Worm (Caenorhabditis elegans) whole organism, L4 larva: ENCODE results near the gene F55B11.6.

ENCODE experiments used
- F49E8.2 ChIP-seq: sonication (generic microtip); optimal IDR thresholded peaks from 2 replicates; lab custom pipeline; 2016; ENCODE audit warnings: missing compliant biosample characterization, mild to moderate bottlenecking, missing genetic modification characterization, borderline replicate concordance
- ZK546.5 ChIP-seq, 2 experiments: sonication (generic microtip); optimal IDR thresholded peaks; 2 replicates each; lab custom pipeline; 2017; ENCODE audit warnings: missing biosample characterization in 2 of 2, missing genetic modification characterization in 2 of 2
- attf-4 ChIP-seq: sonication (generic microtip); optimal IDR thresholded peaks from 3 replicates; lab custom pipeline; 2017; ENCODE audit warnings: missing biosample characterization, missing genetic modification characterization
- mdl-1 ChIP-seq, 2 experiments: fragments of 150-350 bp in 1 of 2; sonication (generic microtip) in 1 of 2; optimal IDR thresholded peaks; 2 replicates each; lab custom pipeline; 2014 to 2017; ENCODE audit warnings: missing biosample characterization in 2 of 2, missing genetic modification characterization in 2 of 2
- nhr-237 ChIP-seq: sonication (generic microtip); optimal IDR thresholded peaks from 2 replicates; lab custom pipeline; 2017; ENCODE audit warnings: missing biosample characterization, missing genetic modification characterization
- nhr-6 ChIP-seq: fragments of 150-350 bp; optimal IDR thresholded peaks from 2 replicates; lab custom pipeline; 2014; ENCODE audit warnings: missing biosample characterization, missing genetic modification characterization
- php-3 ChIP-seq: fragments of 200-800 bp; sonication (Bioruptor generic); IDR thresholded peaks from 2 replicates; pipeline ENCODE4 v1.3.6; 2022; ENCODE audit warnings: missing genetic modification reagents, missing genetic modification characterization, missing compliant biosample characterization
- tra-1 ChIP-seq: fragments of 200-800 bp; sonication (Bioruptor generic); IDR thresholded peaks from 2 replicates; pipeline ENCODE4 v1.3.6; 2022; ENCODE audit warnings: missing genetic modification reagents, missing genetic modification characterization, missing compliant biosample characterization
- unc-62 ChIP-seq, 3 experiments: fragments of 150-350 bp in 1 of 3; sonication (generic microtip); optimal IDR thresholded peaks in 2 of 3; peaks in 1 of 3; 1 replicate in 1 of 3; 2 replicates in 2 of 3; lab custom pipeline; 2014 to 2017; ENCODE audit warnings: missing biosample characterization in 3 of 3, missing genetic modification characterization in 3 of 3, missing genetic modification reagents in 3 of 3, missing genotype in 1 of 3

DNA sequence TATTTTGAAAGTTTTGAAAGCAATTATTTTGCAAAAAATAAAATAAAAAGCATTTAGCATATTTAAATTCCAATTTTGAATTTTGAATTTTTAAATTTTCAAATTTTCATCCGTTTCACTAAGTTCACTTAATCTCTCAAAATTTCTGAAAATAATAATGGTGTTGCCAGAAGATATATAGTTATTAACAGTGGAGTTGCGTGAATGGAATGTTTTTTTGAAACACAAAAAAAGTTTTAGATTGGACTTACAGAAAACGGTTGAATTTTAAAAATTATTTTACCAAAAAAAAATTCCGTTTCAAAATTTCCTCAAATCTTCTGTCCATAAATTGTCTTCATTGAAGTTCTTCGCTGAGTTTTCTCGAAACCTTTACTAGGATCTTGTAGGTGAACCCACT lies 25.8 kb downstream of the F55B11.6 start:
- TF ChIP-seq F49E8.2 (tag; lab: Kevin White, UChicago), result no peak
- no peak for TF ChIP-seq mdl-1 (tag; optimal IDR thresholded peaks at IDR 0.05; lab: Kevin White, UChicago)
- TF ChIP-seq unc-62 (GFP tag; optimal IDR thresholded peaks at IDR 0.05 in 1 of 2; lab: Kevin White, UChicago), result no peak
- TF ChIP-seq unc-62 (tag; optimal IDR thresholded peaks at IDR 0.05; lab: Kevin White, UChicago), result no peak
- TF ChIP-seq ZK546.5 (tag; optimal IDR thresholded peaks at IDR 0.05; lab: Kevin White, UChicago), result no peak
- no peak for TF ChIP-seq nhr-237 (tag; lab: Kevin White, UChicago)
- no peak for TF ChIP-seq attf-4
- TF ChIP-seq nhr-6 (tag; lab: Kevin White, UChicago), result no peak
- TF ChIP-seq php-3, result no peak
- no peak for TF ChIP-seq tra-1 (GFP tag; lab: Robert Waterston, UW)
